Worm (Caenorhabditis elegans) whole organism, young adult: ENCODE measurements around the gene C47D12.2.

Experiments
- Y79H2A.3 ChIP-seq: fragments of 200-800 bp; sonication (Bioruptor generic); conservative IDR thresholded peaks from 2 replicates; pipeline ENCODE4 v1.3.6; 2022; ENCODE audit warnings: missing genetic modification reagents, missing genetic modification characterization, missing compliant biosample characterization
- bed-2 ChIP-seq: fragments of 200-800 bp; sonication (Bioruptor generic); IDR thresholded peaks from 2 replicates; pipeline ENCODE4 v1.3.6; 2022; ENCODE audit warnings: missing genetic modification reagents, missing genetic modification characterization, missing compliant biosample characterization
- ceh-100 ChIP-seq: fragments of 200-800 bp; sonication (Bioruptor generic); IDR thresholded peaks from 2 replicates; pipeline ENCODE4 v1.3.6; 2022; ENCODE audit warnings: missing genetic modification reagents, missing genetic modification characterization, missing compliant biosample characterization
- efl-1 ChIP-seq: fragments of 150-350 bp; optimal IDR thresholded peaks from 2 replicates; lab custom pipeline; 2014; ENCODE audit warnings: missing biosample characterization, missing genetic modification reagents, missing genetic modification characterization
- hrde-1 ChIP-seq: sonication (generic microtip); optimal IDR thresholded peaks from 2 replicates; lab custom pipeline; 2016; ENCODE audit warnings: missing genetic modification characterization, mild to moderate bottlenecking, missing compliant biosample characterization, moderate library complexity, missing genotype, missing genetic modification reagents, borderline replicate concordance
- pha-4 ChIP-seq: fragments of 150-350 bp; sonication (generic microtip); optimal IDR thresholded peaks from 2 replicates; lab custom pipeline; 2014; ENCODE audit warnings: missing biosample characterization, missing genetic modification reagents, missing genetic modification characterization
- somi-1 ChIP-seq: fragments of 200-800 bp; sonication (Bioruptor generic); optimal IDR thresholded peaks from 2 replicates; lab custom pipeline; 2018; ENCODE audit warnings: mild to moderate bottlenecking, missing genetic modification characterization, missing compliant biosample characterization
- ztf-22 ChIP-seq: fragments of 200-800 bp; sonication (Bioruptor generic); optimal IDR thresholded peaks from 2 replicates; lab custom pipeline; 2018; ENCODE audit warnings: mild to moderate bottlenecking, missing genetic modification characterization, moderate library complexity, missing compliant biosample characterization
- ztf-28 ChIP-seq: fragments of 200-800 bp; sonication (Bioruptor generic); IDR thresholded peaks from 2 replicates; pipeline ENCODE4 v1.3.6; 2022; ENCODE audit warnings: missing genetic modification reagents, missing genetic modification characterization, missing compliant biosample characterization

- TF ChIP-seq efl-1: no peak
- no peak for TF ChIP-seq somi-1 (GFP tag; lab: Kevin White, UChicago)
- no peak for TF ChIP-seq ceh-100 (GFP tag; lab: Robert Waterston, UW)
- no peak for TF ChIP-seq hrde-1 (tag; lab: Kevin White, UChicago)
- no peak for TF ChIP-seq Y79H2A.3 (GFP tag; lab: Robert Waterston, UW)
- no peak for TF ChIP-seq pha-4 (tag; lab: Kevin White, UChicago)
- TF ChIP-seq bed-2 (GFP tag; lab: Robert Waterston, UW): no peak
- no peak for TF ChIP-seq ztf-28 (GFP tag; lab: Robert Waterston, UW)
- TF ChIP-seq ztf-22 (GFP tag; lab: Kevin White, UChicago): no peak
Measured at ce11 chrII:11727438-11727837, 51.3 kb downstream of the C47D12.2 start.
